Worm (Caenorhabditis elegans): ENCODE data around the gene ugt-22.

- TF ChIP-seq nhr-76 (tag; optimal IDR thresholded peaks at IDR 0.05): no peak
- TF ChIP-seq R02D3.7 (tag; optimal IDR thresholded peaks at IDR 0.05): no peak
- no peak for TF ChIP-seq elt-3 (tag; optimal IDR thresholded peaks at IDR 0.05)
- no peak for TF ChIP-seq tbx-2 (tag; optimal IDR thresholded peaks at IDR 0.05)
- no peak for TF ChIP-seq mdl-1 (tag; optimal IDR thresholded peaks at IDR 0.05)
- no peak for TF ChIP-seq unc-39 (tag; optimal IDR thresholded peaks at IDR 0.05)
Observed at ce11 chrIV:13626469-13626868, 12.6 kb upstream of the ugt-22 start, which contains the start of gene sru-21.
